Fruit fly (Drosophila melanogaster): ENCODE results near the gene Tep3.

Gene Tep3

DNA sequence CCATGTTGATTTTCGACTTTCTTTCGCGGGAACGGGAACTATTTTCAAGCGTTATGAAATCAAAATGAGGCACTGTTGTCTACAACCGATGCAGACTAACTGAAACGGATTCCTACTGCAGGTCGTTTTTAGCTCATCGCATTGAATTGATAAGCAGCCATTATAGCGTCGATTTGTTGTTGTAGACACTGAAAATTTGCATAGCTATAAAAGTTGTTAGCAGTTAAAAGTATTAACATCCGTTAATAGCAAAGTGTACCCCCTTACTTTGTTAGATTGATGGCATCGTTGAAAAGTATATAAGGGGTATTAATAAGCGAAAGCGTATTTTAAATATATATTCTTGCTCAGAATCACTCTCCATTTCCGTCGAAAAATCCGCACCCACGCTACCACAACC, 16.8 kb downstream of the Tep3 start, which contains the start of gene CG13793:
CG13793 (minus strand) TSS at position 101 of the 400 bp plus-strand sequence.
- TF ChIP-seq CG4730 (GFP tag; IDR thresholded peaks at IDR 0.05) (no peak), CG16813 (GFP tag; IDR thresholded peaks at IDR 0.05; ENCODE audit: partially characterized antibody) (no peak), kay (GFP tag; optimal IDR thresholded peaks at IDR 0.05) (no peak), Bteb2 (GFP tag; optimal IDR thresholded peaks at IDR 0.05) (no peak), hkb (optimal IDR thresholded peaks at IDR 0.05) (no peak), hkb (GFP tag; IDR thresholded peaks at IDR 0.05) (no peak), CG1529 (GFP tag; optimal IDR thresholded peaks at IDR 0.05) (no peak), CG4424 (GFP tag; optimal IDR thresholded peaks at IDR 0.05) (no peak), wek (GFP tag; optimal IDR thresholded peaks at IDR 0.05) (no peak)

DNA sequence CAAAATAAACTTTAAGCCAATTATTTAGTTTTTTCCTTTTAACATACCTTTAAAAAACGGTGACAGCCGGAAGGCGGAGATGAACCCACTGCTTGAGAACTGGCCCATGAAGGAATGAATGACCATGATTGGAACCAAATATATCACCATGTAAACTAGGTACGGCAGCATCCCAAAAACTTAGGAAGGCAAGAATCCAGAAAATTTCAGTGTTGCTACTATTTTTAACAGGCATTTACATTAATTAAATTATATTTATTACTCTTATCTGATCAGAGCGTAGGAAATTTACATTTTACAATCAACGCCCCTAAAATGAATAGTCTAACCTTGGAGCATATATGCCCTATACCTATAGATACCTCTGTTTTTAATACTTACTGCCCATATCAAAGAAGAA, 19.5 kb downstream of the Tep3 start:
- TF ChIP-seq Optix (GFP tag; IDR thresholded peaks at IDR 0.05), result no peak
- no peak for TF ChIP-seq gsb (GFP tag; IDR thresholded peaks at IDR 0.05)
- no peak for TF ChIP-seq CG10979 (tag; optimal IDR thresholded peaks at IDR 0.05)
- no peak for TF ChIP-seq sens (GFP tag)
- no peak for TF ChIP-seq CG15696 (tag; optimal IDR thresholded peaks at IDR 0.05)
- TF ChIP-seq CG18262 (tag; optimal IDR thresholded peaks at IDR 0.05), result no peak
- TF ChIP-seq unc-4 (GFP tag; IDR thresholded peaks at IDR 0.05; ENCODE audit: partially characterized antibody), result no peak

DNA sequence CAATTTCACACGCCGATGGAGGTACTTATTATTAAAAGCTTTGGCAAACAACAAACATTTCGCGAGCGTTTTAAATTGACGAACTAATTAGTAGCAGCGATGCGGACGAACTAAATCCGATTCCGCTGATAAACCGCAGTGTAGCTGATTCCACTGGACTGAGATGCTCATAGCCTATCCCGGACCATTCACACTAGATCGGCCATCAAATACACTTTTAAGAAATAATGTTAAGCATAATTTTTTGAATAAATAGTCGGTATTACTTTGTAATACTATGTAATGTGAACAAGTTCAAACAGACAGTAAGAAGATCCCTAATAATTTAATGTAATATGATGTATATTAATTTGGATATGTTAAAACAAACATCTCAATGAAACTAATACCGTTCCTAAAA, 20.1 kb downstream of the Tep3 start, which contains the start of gene CG13794:
CG13794 (minus strand) TSS at position 101 of the 400 bp plus-strand sequence.
- TF ChIP-seq CG8765 (GFP tag; IDR thresholded peaks at IDR 0.05) (no peak), unpg (GFP tag; optimal IDR thresholded peaks at IDR 0.05) (no peak), tna (GFP tag; IDR thresholded peaks at IDR 0.05; ENCODE audit: partially characterized antibody) (no peak), nerfin-1 (tag; optimal IDR thresholded peaks at IDR 0.05) (no peak), ase (GFP tag; IDR thresholded peaks at IDR 0.05) (no peak), Deaf1 (tag; optimal IDR thresholded peaks at IDR 0.05) (no peak), CG9437 (GFP tag; optimal IDR thresholded peaks at IDR 0.05) (no peak), wor (GFP tag; IDR thresholded peaks at IDR 0.05) (no peak), CG12104 (GFP tag; optimal IDR thresholded peaks at IDR 0.05) (no peak), CG12769 (tag; optimal IDR thresholded peaks at IDR 0.05) (no peak), NK7.1 (GFP tag; optimal IDR thresholded peaks at IDR 0.05) (no peak), bsh (GFP tag; optimal IDR thresholded peaks at IDR 0.05) (no peak), oc (tag; optimal IDR thresholded peaks at IDR 0.05) (no peak), vnd (GFP tag; IDR thresholded peaks at IDR 0.05; ENCODE audit: partially characterized antibody) (no peak)

- TF ChIP-seq repo (GFP tag; optimal IDR thresholded peaks at IDR 0.05), result no peak
- peak; percentile 15 for TF ChIP-seq Ets65A (GFP tag)
- TF ChIP-seq gem (tag; optimal IDR thresholded peaks at IDR 0.05), result peak; percentile 38
- TF ChIP-seq CG3065 (GFP tag; optimal IDR thresholded peaks at IDR 0.05), result no peak
- peak; percentile 93 for TF ChIP-seq D19A (tag; optimal IDR thresholded peaks at IDR 0.05)
- TF ChIP-seq NfI (GFP tag; optimal IDR thresholded peaks at IDR 0.05), result no peak
- TF ChIP-seq CoRest (tag; optimal IDR thresholded peaks at IDR 0.05), result peak; percentile 13
- TF ChIP-seq MESR4 (GFP tag; optimal IDR thresholded peaks at IDR 0.05), result no peak
- no peak for TF ChIP-seq CG7357 (GFP tag; IDR thresholded peaks at IDR 0.05)
- TF ChIP-seq sima (GFP tag; optimal IDR thresholded peaks at IDR 0.05), result no peak
These were observed 23.8 kb downstream of the Tep3 start, which contains the start of gene CG13795 for dm6 chr2L:7726268-7726997. TSS of gene CG13795 (minus strand) at chr2L:7726298.

Measured in whole organism, embryonic.